Worm (Caenorhabditis elegans) whole organism, L4 larva: Measurements from ENCODE around the gene pyc-1.
A peak's percentile ranks its signal among the peaks of the same experiment; 100 is the strongest.

Experiments
- F10B5.3 ChIP-seq: sonication (generic microtip); optimal IDR thresholded peaks from 2 replicates; lab custom pipeline; 2016; ENCODE audit warnings: mild to moderate bottlenecking, missing genetic modification characterization, missing compliant biosample characterization
- Y48G9A.11 ChIP-seq: fragments of 200-800 bp; sonication (Bioruptor generic); IDR thresholded peaks from 2 replicates; pipeline ENCODE4 v1.3.6; 2022; ENCODE audit warnings: missing genetic modification reagents, missing genetic modification characterization, missing compliant biosample characterization
- Y75B8A.6 ChIP-seq: fragments of 200-800 bp; sonication (Bioruptor generic); IDR thresholded peaks from 2 replicates; pipeline ENCODE4 v1.3.6; 2022; ENCODE audit warnings: missing genetic modification reagents, missing genetic modification characterization, missing compliant biosample characterization
- ZK546.5 ChIP-seq, 2 experiments: sonication (generic microtip); optimal IDR thresholded peaks; 2 replicates each; lab custom pipeline; 2017; ENCODE audit warnings: missing biosample characterization in 2 of 2, missing genetic modification characterization in 2 of 2
- ama-1 ChIP-seq: fragments of 150-350 bp; optimal IDR thresholded peaks from 2 replicates; lab custom pipeline; 2014; ENCODE audit warnings: inconsistent platforms, mixed read lengths
- attf-4 ChIP-seq: sonication (generic microtip); optimal IDR thresholded peaks from 3 replicates; lab custom pipeline; 2017; ENCODE audit warnings: missing biosample characterization, missing genetic modification characterization
- ceh-28 ChIP-seq: fragments of 150-350 bp; optimal IDR thresholded peaks from 2 replicates; lab custom pipeline; 2014; ENCODE audit warnings: missing biosample characterization, missing genetic modification reagents, missing genetic modification characterization
- ceh-32 ChIP-seq: sonication (generic microtip); optimal IDR thresholded peaks from 2 replicates; lab custom pipeline; 2016; ENCODE audit warnings: mild to moderate bottlenecking, missing genetic modification characterization, missing compliant biosample characterization; ENCODE audit not compliant: poor library complexity
- cey-2 ChIP-seq: sonication (generic microtip); optimal IDR thresholded peaks from 3 replicates; lab custom pipeline; 2017; ENCODE audit warnings: missing genetic modification characterization, mild to moderate bottlenecking, missing compliant biosample characterization, antibody characterized with exemption, borderline replicate concordance; ENCODE audit not compliant: insufficient read depth
- duxl-1 ChIP-seq: sonication (generic microtip); optimal IDR thresholded peaks from 2 replicates; lab custom pipeline; 2016; ENCODE audit warnings: mild to moderate bottlenecking, missing genetic modification characterization, moderate library complexity, missing compliant biosample characterization; ENCODE audit not compliant: poor library complexity
- dve-1 ChIP-seq: sonication (generic microtip); optimal IDR thresholded peaks from 2 replicates; lab custom pipeline; 2017; ENCODE audit warnings: antibody characterized with exemption, mild to moderate bottlenecking, missing genetic modification characterization, missing compliant biosample characterization; ENCODE audit not compliant: insufficient read depth
- egl-27 ChIP-seq: sonication (generic microtip); optimal IDR thresholded peaks from 3 replicates; lab custom pipeline; 2017; ENCODE audit warnings: missing biosample characterization, missing genetic modification reagents, missing genetic modification characterization
- fkh-10 ChIP-seq: fragments of 150-350 bp; optimal IDR thresholded peaks from 2 replicates; lab custom pipeline; 2014; ENCODE audit warnings: missing biosample characterization, missing genetic modification reagents, missing genetic modification characterization
- hlh-11 ChIP-seq: fragments of 200-800 bp; sonication (Bioruptor generic); optimal IDR thresholded peaks from 2 replicates; lab custom pipeline; 2018; ENCODE audit warnings: mild to moderate bottlenecking, missing genetic modification characterization, missing compliant biosample characterization
- hlh-30 ChIP-seq: sonication (generic microtip); optimal IDR thresholded peaks from 2 replicates; lab custom pipeline; 2017; ENCODE audit warnings: antibody characterized with exemption, mild to moderate bottlenecking, missing genetic modification characterization, missing compliant biosample characterization; ENCODE audit not compliant: insufficient read depth
- jun-1 ChIP-seq: fragments of 150-350 bp; optimal IDR thresholded peaks from 2 replicates; lab custom pipeline; 2014; ENCODE audit warnings: missing biosample characterization, missing genetic modification reagents, missing genetic modification characterization
- lin-13 ChIP-seq: fragments of 150-350 bp; optimal IDR thresholded peaks from 2 replicates; lab custom pipeline; 2014; ENCODE audit warnings: missing biosample characterization, missing genetic modification reagents, missing genetic modification characterization
- lsy-2 ChIP-seq, 2 experiments: fragments of 150-350 bp in 1 of 2; sonication (generic microtip) in 1 of 2; optimal IDR thresholded peaks; 2 replicates each; lab custom pipeline; 2014 to 2017; ENCODE audit warnings: missing biosample characterization in 2 of 2, missing genetic modification characterization in 2 of 2
- madf-5 ChIP-seq, 2 experiments: fragments of 200-800 bp; sonication (Bioruptor generic); IDR thresholded peaks; 2 replicates each; pipeline ENCODE4 v1.3.6; 2022; ENCODE audit warnings: missing compliant biosample characterization in 2 of 2, missing genetic modification characterization in 2 of 2
- mdl-1 ChIP-seq, 2 experiments: fragments of 150-350 bp in 1 of 2; sonication (generic microtip) in 1 of 2; optimal IDR thresholded peaks; 2 replicates each; lab custom pipeline; 2014 to 2017; ENCODE audit warnings: missing biosample characterization in 2 of 2, missing genetic modification characterization in 2 of 2
- mxl-3 ChIP-seq: fragments of 200-800 bp; sonication (Bioruptor generic); optimal IDR thresholded peaks from 2 replicates; lab custom pipeline; 2018; ENCODE audit warnings: mild to moderate bottlenecking, missing genetic modification characterization, missing compliant biosample characterization
- nhr-25 ChIP-seq: sonication (generic microtip); optimal IDR thresholded peaks from 2 replicates; lab custom pipeline; 2017; ENCODE audit warnings: missing genetic modification characterization, mild to moderate bottlenecking, missing compliant biosample characterization, antibody characterized with exemption, moderate library complexity, borderline replicate concordance; ENCODE audit not compliant: insufficient read depth
- nhr-28 ChIP-seq: fragments of 150-350 bp; optimal IDR thresholded peaks from 2 replicates; lab custom pipeline; 2014; ENCODE audit warnings: missing biosample characterization, missing genetic modification characterization
- nhr-41 ChIP-seq: fragments of 200-800 bp; sonication (Bioruptor generic); IDR thresholded peaks from 2 replicates; pipeline ENCODE4 v1.3.6; 2022; ENCODE audit warnings: missing genetic modification reagents, missing genetic modification characterization, missing compliant biosample characterization
- nhr-48 ChIP-seq: sonication (generic microtip); optimal IDR thresholded peaks from 2 replicates; lab custom pipeline; 2016; ENCODE audit warnings: mild to moderate bottlenecking, missing genetic modification characterization, missing compliant biosample characterization
- php-3 ChIP-seq: fragments of 200-800 bp; sonication (Bioruptor generic); IDR thresholded peaks from 2 replicates; pipeline ENCODE4 v1.3.6; 2022; ENCODE audit warnings: missing genetic modification reagents, missing genetic modification characterization, missing compliant biosample characterization
- saeg-2 ChIP-seq: fragments of 200-800 bp; sonication (Bioruptor generic); IDR thresholded peaks from 2 replicates; pipeline ENCODE4 v1.3.6; 2022; ENCODE audit warnings: missing genetic modification reagents, missing genetic modification characterization, missing compliant biosample characterization
- sdz-12 ChIP-seq: fragments of 200-800 bp; sonication (Bioruptor generic); optimal IDR thresholded peaks from 2 replicates; lab custom pipeline; 2018; ENCODE audit warnings: mild to moderate bottlenecking, missing genetic modification characterization, missing compliant biosample characterization
- skn-1 ChIP-seq: fragments of 150-350 bp; optimal IDR thresholded peaks from 2 replicates; lab custom pipeline; 2014; ENCODE audit warnings: missing biosample characterization, missing genetic modification characterization
- tag-97 ChIP-seq: fragments of 200-800 bp; sonication (Bioruptor generic); IDR thresholded peaks from 2 replicates; pipeline ENCODE4 v1.3.6; 2022; ENCODE audit warnings: missing genetic modification characterization, missing compliant biosample characterization
- tra-1 ChIP-seq: fragments of 200-800 bp; sonication (Bioruptor generic); IDR thresholded peaks from 2 replicates; pipeline ENCODE4 v1.3.6; 2022; ENCODE audit warnings: missing genetic modification reagents, missing genetic modification characterization, missing compliant biosample characterization
- unc-130 ChIP-seq: sonication (generic microtip); optimal IDR thresholded peaks from 2 replicates; lab custom pipeline; 2016; ENCODE audit warnings: missing genetic modification reagents, missing genetic modification characterization, missing compliant biosample characterization
- unc-39 ChIP-seq: sonication (generic microtip); optimal IDR thresholded peaks from 2 replicates; lab custom pipeline; 2017; ENCODE audit warnings: missing biosample characterization, missing genetic modification characterization
- unc-62 ChIP-seq, 3 experiments: fragments of 150-350 bp in 1 of 3; sonication (generic microtip); optimal IDR thresholded peaks in 2 of 3; peaks in 1 of 3; 1 replicate in 1 of 3; 2 replicates in 2 of 3; lab custom pipeline; 2014 to 2017; ENCODE audit warnings: missing biosample characterization in 3 of 3, missing genetic modification characterization in 3 of 3, missing genetic modification reagents in 3 of 3, missing genotype in 1 of 3
- zfp-3 ChIP-seq: fragments of 200-800 bp; sonication (Bioruptor generic); conservative IDR thresholded peaks from 2 replicates; pipeline ENCODE4 v1.3.6; 2022; ENCODE audit warnings: missing genetic modification reagents, missing genetic modification characterization, missing compliant biosample characterization
- ztf-11 ChIP-seq: fragments of 150-350 bp; optimal IDR thresholded peaks from 2 replicates; lab custom pipeline; 2014; ENCODE audit warnings: missing biosample characterization, missing genetic modification characterization

Gene pyc-1

DNA sequence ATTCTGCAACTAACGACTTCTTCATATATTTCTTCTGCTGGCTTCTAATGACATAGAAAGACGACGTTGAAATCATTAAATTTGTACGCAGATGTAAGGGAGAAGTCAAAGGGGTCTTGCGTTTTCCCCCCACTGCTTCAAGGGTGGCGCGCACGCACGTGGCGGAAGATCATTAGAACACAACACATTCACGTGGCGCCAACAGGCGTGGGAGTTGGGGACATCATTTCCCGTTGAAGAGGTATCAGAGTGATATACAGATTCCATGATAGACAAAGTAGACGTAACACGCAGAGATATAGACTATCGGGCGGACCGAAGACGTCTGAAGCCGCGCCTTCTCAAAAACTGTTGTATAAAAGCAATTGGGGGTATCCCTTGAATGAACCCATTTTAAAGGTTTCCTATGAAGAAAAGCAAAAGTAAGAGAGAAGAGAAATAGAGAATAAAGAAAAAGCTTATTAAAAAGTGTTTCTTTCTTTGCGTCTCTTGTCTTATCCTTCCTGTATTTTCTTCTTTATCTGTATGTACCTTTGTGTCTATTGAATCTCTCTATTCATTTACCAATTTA, 23.0 kb downstream of the pyc-1 start (continued):
- TF ChIP-seq ZK546.5 (tag; optimal IDR thresholded peaks at IDR 0.05; lab: Kevin White, UChicago) (no peak), sdz-12 (GFP tag; lab: Kevin White, UChicago) (peak; percentile 31), ztf-11 (tag; lab: Kevin White, UChicago) (no peak), unc-130 (GFP tag; lab: Kevin White, UChicago) (no peak), Y75B8A.6 (no peak), ceh-28 (tag; lab: Kevin White, UChicago) (no peak), mxl-3 (peak; percentile 99), ceh-32 (tag; lab: Kevin White, UChicago) (no peak), madf-5 (GFP tag; IDR thresholded peaks at IDR 0.05; lab: Robert Waterston, UW) (no peak), skn-1 (no peak), php-3 (GFP tag; lab: Robert Waterston, UW) (no peak), unc-39 (tag; lab: Kevin White, UChicago) (no peak), duxl-1 (tag; lab: Kevin White, UChicago) (peak; percentile 28)

DNA sequence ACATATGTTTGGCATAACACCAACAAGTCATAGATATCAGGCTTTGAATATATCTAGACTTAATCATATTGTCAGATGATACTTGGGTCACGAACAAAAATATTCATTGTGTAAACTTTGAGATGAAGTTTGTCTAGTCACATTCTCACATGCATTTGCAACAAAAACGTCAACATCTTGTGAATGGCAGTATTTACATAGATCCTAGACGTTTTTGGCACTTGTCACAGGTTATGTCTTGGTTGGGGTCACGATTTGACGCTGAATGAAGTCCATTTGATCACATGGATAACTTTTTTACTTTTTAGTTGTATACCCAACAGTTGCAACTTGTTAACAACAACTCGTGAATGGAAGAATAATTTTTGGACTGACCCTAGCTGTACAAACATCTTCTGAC, 24.0 kb downstream of the pyc-1 start:
- TF ChIP-seq hlh-30 (tag; lab: Kevin White, UChicago) (peak; percentile 63), nhr-48 (tag; lab: Kevin White, UChicago) (no peak)

DNA sequence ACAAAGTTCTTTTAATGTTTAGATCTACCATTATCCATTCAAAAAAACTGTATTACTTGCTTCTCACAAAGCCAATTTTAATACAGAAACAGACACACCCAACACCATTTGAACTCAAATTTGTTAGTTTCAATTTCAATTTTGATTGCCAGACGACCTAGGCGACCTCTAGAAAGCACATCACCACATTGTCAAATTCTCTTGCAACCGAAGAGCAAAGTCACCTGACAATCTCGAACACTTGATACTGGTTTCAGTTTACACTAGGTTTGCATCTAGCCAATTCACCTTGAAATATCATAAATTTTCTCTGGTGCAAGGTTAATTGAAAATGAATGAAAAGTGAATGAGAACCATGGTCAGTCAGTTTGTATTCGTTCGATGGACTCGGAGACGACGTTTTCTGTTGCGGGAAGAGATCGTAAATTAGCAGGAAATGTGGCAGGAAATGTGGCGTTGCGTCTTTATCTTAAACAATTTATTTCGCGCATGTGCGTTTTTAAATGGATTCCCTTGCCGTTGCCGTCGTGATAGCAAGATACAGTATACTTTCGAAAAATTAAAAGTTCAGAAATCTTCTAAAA, 25.0 kb downstream of the pyc-1 start:
- no peak for TF ChIP-seq dve-1 (tag; lab: Kevin White, UChicago)
- TF ChIP-seq jun-1 (tag; lab: Kevin White, UChicago), result no peak
- TF ChIP-seq mxl-3, result peak; percentile 70
- no peak for TF ChIP-seq attf-4
- peak; percentile 12 for TF ChIP-seq hlh-11 (tag; lab: Kevin White, UChicago)
- TF ChIP-seq hlh-30 (tag; lab: Kevin White, UChicago), result peak; percentile 25
- TF ChIP-seq F10B5.3 (tag; lab: Kevin White, UChicago), result no peak
- TF ChIP-seq, all 104 proteins: peak for 3

DNA sequence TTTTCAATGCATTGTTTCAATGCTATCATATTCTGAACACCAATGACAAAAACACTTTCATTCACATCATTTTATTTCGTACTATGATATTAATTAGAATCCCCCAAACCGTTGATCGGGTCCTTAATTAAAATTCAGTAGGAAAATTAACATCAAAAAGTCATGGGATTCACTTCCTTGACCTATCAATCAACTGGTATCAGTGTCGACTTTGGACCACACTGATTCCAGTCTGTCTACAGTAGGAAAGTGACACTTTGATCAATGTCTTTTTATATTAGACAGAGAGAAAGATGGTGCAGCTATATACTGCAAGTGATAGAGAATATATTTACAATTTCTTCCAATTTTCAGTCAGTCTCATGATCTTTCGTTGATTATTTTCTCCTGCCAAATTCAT, 26.0 kb downstream of the pyc-1 start:
- TF ChIP-seq mxl-3 (peak; percentile 29), egl-27 (tag; lab: Kevin White, UChicago) (no peak), fkh-10 (GFP tag; lab: Kevin White, UChicago) (no peak), tra-1 (0 out of 2 replicates have a peak, but pooled peaks have one; percentile 14), unc-62 (GFP tag; optimal IDR thresholded peaks at IDR 0.05 in 1 of 2; lab: Kevin White, UChicago) (peak in 1 of 2 experiments; percentile 98), unc-62 (tag; optimal IDR thresholded peaks at IDR 0.05; lab: Kevin White, UChicago) (no peak), saeg-2 (no peak), tag-97 (GFP tag; lab: Robert Waterston, UW) (no peak), nhr-25 (no peak), Y48G9A.11 (GFP tag; lab: Robert Waterston, UW) (no peak), lin-13 (GFP tag; lab: Kevin White, UChicago) (no peak), nhr-28 (tag; lab: Kevin White, UChicago) (peak; percentile 11), cey-2 (no peak), ama-1 (lab: Kevin White, UChicago) (no peak), ZK546.5 (tag; optimal IDR thresholded peaks at IDR 0.05; lab: Kevin White, UChicago) (no peak), lsy-2 (tag; optimal IDR thresholded peaks at IDR 0.05; lab: Kevin White, UChicago) (peak in 1 of 2 experiments; percentile 6), zfp-3 (no peak), mdl-1 (tag; optimal IDR thresholded peaks at IDR 0.05; lab: Kevin White, UChicago) (peak in 1 of 2 experiments; percentile 30), nhr-41 (GFP tag; lab: Robert Waterston, UW) (no peak), hlh-30 (tag; lab: Kevin White, UChicago) (peak; percentile 17), hlh-11 (tag; lab: Kevin White, UChicago) (peak; percentile 18)
